Fruit fly (Drosophila melanogaster): ENCODE data around the gene CG44325.

- no peak for TF ChIP-seq CG8281 (tag; optimal IDR thresholded peaks at IDR 0.05)
- no peak for TF ChIP-seq trem (tag; optimal IDR thresholded peaks at IDR 0.05)
- no peak for TF ChIP-seq D19B (GFP tag; optimal IDR thresholded peaks at IDR 0.05)
- no peak for TF ChIP-seq Asciz (GFP tag; optimal IDR thresholded peaks at IDR 0.05)
- TF ChIP-seq gcm (GFP tag; optimal IDR thresholded peaks at IDR 0.05), result no peak
- TF ChIP-seq CG12299 (tag; optimal IDR thresholded peaks at IDR 0.05), result no peak
- no peak for TF ChIP-seq CG10959 (GFP tag; IDR thresholded peaks at IDR 0.05)
- no peak for TF ChIP-seq CG12659 (GFP tag; optimal IDR thresholded peaks at IDR 0.05)
Observed at dm6 chrX:9061299-9061698, 17.0 kb downstream of the CG44325 start.

Data from whole organism, embryonic.